Worm (Caenorhabditis elegans) whole organism, L3 larva: ENCODE measurements around the gene grd-4.

ENCODE experiments used
- ztf-11 ChIP-seq: fragments of 150-350 bp; optimal IDR thresholded peaks from 2 replicates; lab custom pipeline; 2014; ENCODE audit warnings: missing biosample characterization, missing genetic modification characterization

grd-4 gene

ce11 chrX:8550099-8550498 is 49.1 kb downstream of the grd-4 start (continued):
- TF ChIP-seq ztf-11 (tag; lab: Kevin White, UChicago), result no peak
